Fruit fly (Drosophila melanogaster): ENCODE results near the gene CG8927.

The CG8927 gene

DNA sequence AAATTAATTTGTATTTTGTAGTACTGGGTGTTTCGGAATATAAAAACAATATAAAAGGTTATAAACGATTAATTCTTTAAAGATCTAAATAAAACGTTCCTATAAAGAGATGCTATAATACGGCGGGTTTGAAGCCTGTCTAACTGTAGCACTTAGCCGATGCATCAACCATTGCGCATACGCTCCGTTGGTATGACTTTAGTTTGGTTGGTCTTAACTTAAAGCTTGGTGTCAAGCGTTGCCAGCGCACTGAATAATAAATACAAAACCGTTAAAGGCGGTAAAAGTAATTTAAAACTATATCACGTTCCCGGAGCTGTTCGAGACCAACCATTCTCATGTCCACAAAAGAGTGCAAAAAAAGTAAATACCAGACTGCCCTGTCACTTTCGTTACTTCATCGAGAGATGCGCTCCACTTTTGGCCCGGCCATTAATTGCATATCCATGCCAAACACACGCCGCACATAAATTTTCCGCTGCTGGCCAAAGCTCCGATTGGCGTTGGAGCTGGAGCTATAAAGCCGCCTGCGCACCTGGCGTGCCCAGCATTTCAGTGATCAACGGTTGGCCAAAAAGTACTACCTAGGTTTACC is at the start of gene CG8927 (continued):
- TF ChIP-seq CG5180 (GFP tag; optimal IDR thresholded peaks at IDR 0.05) = no peak
- TF ChIP-seq stc (GFP tag; IDR thresholded peaks at IDR 0.05) = no peak
- no peak for TF ChIP-seq CG34376 (GFP tag; optimal IDR thresholded peaks at IDR 0.05)
- no peak for TF ChIP-seq CG2875 (GFP tag; optimal IDR thresholded peaks at IDR 0.05)
- TF ChIP-seq tgo (GFP tag; IDR thresholded peaks at IDR 0.05) = no peak
- TF ChIP-seq vvl (GFP tag; IDR thresholded peaks at IDR 0.05) = peak; percentile 80
- TF ChIP-seq Atf-2 (GFP tag; optimal IDR thresholded peaks at IDR 0.05) = no peak
- 0 out of 3 replicates have a peak, but pooled peaks have one; percentile 14 for TF ChIP-seq CG6791 (GFP tag; IDR thresholded peaks at IDR 0.05; ENCODE audit: partially characterized antibody)
- no peak for TF ChIP-seq CG1603 (tag; optimal IDR thresholded peaks at IDR 0.05)
- TF ChIP-seq lov (optimal IDR thresholded peaks at IDR 0.05) = no peak
- no peak for TF ChIP-seq lov (GFP tag; IDR thresholded peaks at IDR 0.05)
- TF ChIP-seq Ets65A (GFP tag) = peak; percentile 70
- TF ChIP-seq ato (GFP tag; IDR thresholded peaks at IDR 0.05; ENCODE audit: partially characterized antibody) = no peak
- TF ChIP-seq croc (GFP tag; conservative IDR thresholded peaks at IDR 0.05) = no peak
- TF ChIP-seq CG11085 (GFP tag; IDR thresholded peaks at IDR 0.05) = no peak
- no peak for TF ChIP-seq Tbp (GFP tag; optimal IDR thresholded peaks at IDR 0.05)
- peak; percentile 16 for TF ChIP-seq Hmr (GFP tag; optimal IDR thresholded peaks at IDR 0.05)
- TF ChIP-seq CG12155 (GFP tag; optimal IDR thresholded peaks at IDR 0.05) = no peak
- TF ChIP-seq CG11695 (GFP tag; IDR thresholded peaks at IDR 0.05) = no peak
- peak in 1 of 2 experiments; percentile 2 for TF ChIP-seq crp (GFP tag; optimal IDR thresholded peaks at IDR 0.05)
- TF ChIP-seq CG13123 (GFP tag; optimal IDR thresholded peaks at IDR 0.05) = no peak
- no peak for TF ChIP-seq CG10654 (GFP tag; optimal IDR thresholded peaks at IDR 0.05)
- TF ChIP-seq CG10979 (tag; optimal IDR thresholded peaks at IDR 0.05) = no peak
- peak; percentile 57 for TF ChIP-seq pita (GFP tag; optimal IDR thresholded peaks at IDR 0.05)
- no peak for TF ChIP-seq trh (GFP tag; optimal IDR thresholded peaks at IDR 0.05)
- no peak for TF ChIP-seq Camta (GFP tag; optimal IDR thresholded peaks at IDR 0.05)
- no peak for TF ChIP-seq chif (GFP tag; optimal IDR thresholded peaks at IDR 0.05)
- no peak for TF ChIP-seq D (optimal IDR thresholded peaks at IDR 0.05)
- no peak for TF ChIP-seq D (GFP tag; optimal IDR thresholded peaks at IDR 0.05)
- TF ChIP-seq Adf1 (GFP tag; IDR thresholded peaks at IDR 0.05) = no peak
- no peak for TF ChIP-seq bab2 (GFP tag; optimal IDR thresholded peaks at IDR 0.05)
- no peak for TF ChIP-seq zfh2 (GFP tag; optimal IDR thresholded peaks at IDR 0.05)
- TF ChIP-seq en (GFP tag; optimal IDR thresholded peaks at IDR 0.05) = no peak
- no peak for TF ChIP-seq Chrac-16 (GFP tag; optimal IDR thresholded peaks at IDR 0.05)
- TF ChIP-seq Atf3 (GFP tag; optimal IDR thresholded peaks at IDR 0.05) = no peak
- TF ChIP-seq CG13296 (GFP tag; optimal IDR thresholded peaks at IDR 0.05) = no peak
- no peak for TF ChIP-seq CkIIα-i1 (GFP tag; IDR thresholded peaks at IDR 0.05)
- no peak for TF ChIP-seq nmo (GFP tag; optimal IDR thresholded peaks at IDR 0.05)
- no peak for TF ChIP-seq CG15601 (tag; optimal IDR thresholded peaks at IDR 0.05)
- TF ChIP-seq CG10267 (tag; optimal IDR thresholded peaks at IDR 0.05) = no peak
- TF ChIP-seq CG3847 (GFP tag; IDR thresholded peaks at IDR 0.05) = 0 out of 2 replicates have a peak, but pooled peaks have one; percentile 16
- TF ChIP-seq CG34422 (GFP tag; IDR thresholded peaks at IDR 0.05) = no peak
- TF ChIP-seq CG11504 (tag; optimal IDR thresholded peaks at IDR 0.05) = no peak
- TF ChIP-seq lmd (GFP tag; IDR thresholded peaks at IDR 0.05) = no peak
- TF ChIP-seq CG6254 (GFP tag; optimal IDR thresholded peaks at IDR 0.05) = no peak
- no peak for TF ChIP-seq Ada2b (GFP tag; IDR thresholded peaks at IDR 0.05)
- TF ChIP-seq CG2678 (tag; optimal IDR thresholded peaks at IDR 0.05) = no peak
- no peak for TF ChIP-seq CG13424 (tag; optimal IDR thresholded peaks at IDR 0.05)
- TF ChIP-seq ci (GFP tag; IDR thresholded peaks at IDR 0.05) = peak; percentile 6; the same call in 1 of the 3 replicates
- no peak for TF ChIP-seq p53 (GFP tag; optimal IDR thresholded peaks at IDR 0.05)
- TF ChIP-seq CG32532 (GFP tag; IDR thresholded peaks at IDR 0.05) = no peak; the same call in 1 of the 2 replicates
- no peak for TF ChIP-seq cad (GFP tag; optimal IDR thresholded peaks at IDR 0.05)
